Worm (Caenorhabditis elegans): ENCODE measurements around the gene sar-1.

DNA sequence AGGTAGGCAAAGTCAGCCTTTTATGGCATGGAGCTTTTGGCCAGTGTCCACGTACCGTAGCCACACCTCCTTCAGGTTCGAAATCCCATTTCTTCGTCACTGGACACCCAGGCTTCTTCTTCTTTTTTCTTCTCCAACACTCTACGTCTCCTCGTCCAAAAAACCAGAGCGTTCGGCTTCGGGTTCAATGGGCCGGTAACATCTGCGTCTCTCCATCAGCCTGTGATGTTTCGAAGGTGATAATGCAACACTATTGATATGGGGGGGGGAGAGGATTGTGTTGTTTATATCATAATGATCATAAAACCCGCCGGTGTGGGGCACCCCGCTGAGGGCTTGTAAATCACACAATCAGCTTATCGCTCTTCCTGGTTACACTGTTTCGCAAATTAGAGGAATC lies 11.8 kb upstream of the sar-1 start, which contains the start of gene ZK180.6:
- no peak for TF ChIP-seq pes-1 (GFP tag; IDR thresholded peaks at IDR 0.05)
- TF ChIP-seq sea-1 (GFP tag; conservative IDR thresholded peaks at IDR 0.05): no peak
- TF ChIP-seq ama-1 (optimal IDR thresholded peaks at IDR 0.05): no peak
- no peak for TF ChIP-seq ceh-36 (tag; optimal IDR thresholded peaks at IDR 0.05)
- TF ChIP-seq hmbx-1 (tag; optimal IDR thresholded peaks at IDR 0.05): no peak
- no peak for TF ChIP-seq tbx-11 (GFP tag; IDR thresholded peaks at IDR 0.05)
- no peak for TF ChIP-seq aly-1 (tag; optimal IDR thresholded peaks at IDR 0.05)
- no peak for TF ChIP-seq hmg-4 (GFP tag; optimal IDR thresholded peaks at IDR 0.05)
- TF ChIP-seq flt-1 (GFP tag; IDR thresholded peaks at IDR 0.05): no peak

All from whole organism, early embryonic.